Worm (Caenorhabditis elegans) whole organism, L1 larva: ENCODE results near the gene fbxa-143.

Experiments
- aly-2 ChIP-seq: fragments of 150-350 bp; optimal IDR thresholded peaks from 2 replicates; lab custom pipeline; 2014; ENCODE audit warnings: missing biosample characterization, missing genetic modification characterization
- ceh-82 ChIP-seq, 3 experiments: fragments of 150-350 bp in 1 of 3; sonication (generic microtip) in 2 of 3; optimal IDR thresholded peaks; 2 replicates each; lab custom pipeline; 2014 to 2017; ENCODE audit warnings: missing biosample characterization in 3 of 3, missing genetic modification characterization in 3 of 3
- dsc-1 ChIP-seq: sonication (generic microtip); optimal IDR thresholded peaks from 2 replicates; lab custom pipeline; 2016; ENCODE audit warnings: mild to moderate bottlenecking, missing genetic modification characterization, missing compliant biosample characterization
- efl-1 ChIP-seq, 4 experiments: fragments of 150-350 bp; optimal IDR thresholded peaks in 3 of 4; peaks in 1 of 4; 1 replicate in 1 of 4; 2 replicates in 3 of 4; lab custom pipeline; 2014; ENCODE audit warnings: missing biosample characterization in 2 of 4, missing genetic modification characterization in 2 of 4, missing genetic modification reagents in 2 of 4
- efl-3 ChIP-seq: fragments of 200-800 bp; sonication (Bioruptor generic); optimal IDR thresholded peaks from 2 replicates; lab custom pipeline; 2018; ENCODE audit warnings: mild to moderate bottlenecking, missing genetic modification characterization, missing compliant biosample characterization
- egl-13 ChIP-seq: sonication (generic microtip); optimal IDR thresholded peaks from 2 replicates; lab custom pipeline; 2016; ENCODE audit warnings: missing genotype, missing genetic modification reagents, missing genetic modification characterization, missing compliant biosample characterization
- egl-27 ChIP-seq, 2 experiments: fragments of 150-350 bp in 1 of 2; sonication (generic microtip); optimal IDR thresholded peaks; 3 replicates each; lab custom pipeline; 2017 to 2018; ENCODE audit warnings: missing biosample characterization in 2 of 2, missing genetic modification characterization in 2 of 2, missing genetic modification reagents in 2 of 2
- elt-2 ChIP-seq: sonication (generic microtip); optimal IDR thresholded peaks from 2 replicates; lab custom pipeline; 2016; ENCODE audit warnings: missing genetic modification characterization, mild to moderate bottlenecking, inconsistent platforms, missing compliant biosample characterization, missing genetic modification reagents
- grh-1 ChIP-seq: fragments of 200-800 bp; sonication (Bioruptor generic); IDR thresholded peaks from 2 replicates; pipeline ENCODE4 v1.3.6; 2022; ENCODE audit warnings: missing genetic modification reagents, missing genetic modification characterization, missing compliant biosample characterization
- jun-1 ChIP-seq: fragments of 150-350 bp; optimal IDR thresholded peaks from 2 replicates; lab custom pipeline; 2014; ENCODE audit warnings: missing biosample characterization, missing genetic modification reagents, missing genetic modification characterization
- mep-1 ChIP-seq: fragments of 150-350 bp; optimal IDR thresholded peaks from 2 replicates; lab custom pipeline; 2014; ENCODE audit warnings: missing biosample characterization, missing genetic modification characterization
- nhr-20 ChIP-seq: sonication (generic microtip); optimal IDR thresholded peaks from 2 replicates; lab custom pipeline; 2016; ENCODE audit warnings: mild to moderate bottlenecking, missing genetic modification characterization, missing compliant biosample characterization
- nhr-28 ChIP-seq: fragments of 150-350 bp; optimal IDR thresholded peaks from 2 replicates; lab custom pipeline; 2014; ENCODE audit warnings: missing biosample characterization, missing genetic modification characterization
- nhr-71 ChIP-seq: sonication (generic microtip); optimal IDR thresholded peaks from 2 replicates; lab custom pipeline; 2016; ENCODE audit warnings: mild to moderate bottlenecking, missing genetic modification characterization, moderate library complexity, missing compliant biosample characterization
- nhr-76 ChIP-seq: sonication (generic microtip); optimal IDR thresholded peaks from 2 replicates; lab custom pipeline; 2017; ENCODE audit warnings: missing biosample characterization, missing genetic modification characterization
- snu-23 ChIP-seq: sonication (generic microtip); optimal IDR thresholded peaks from 2 replicates; lab custom pipeline; 2016; ENCODE audit warnings: missing genetic modification characterization, missing compliant biosample characterization
- zip-4 ChIP-seq: fragments of 200-800 bp; sonication (Bioruptor generic); optimal IDR thresholded peaks from 2 replicates; lab custom pipeline; 2018; ENCODE audit warnings: mild to moderate bottlenecking, missing genetic modification characterization, moderate library complexity, missing compliant biosample characterization
- ztf-11 ChIP-seq, 2 experiments: sonication (generic microtip); optimal IDR thresholded peaks; 2 replicates each; lab custom pipeline; 2016 to 2017; ENCODE audit warnings: missing genetic modification characterization in 2 of 2, missing biosample characterization in 1 of 2, missing compliant biosample characterization in 1 of 2

fbxa-143 gene

DNA sequence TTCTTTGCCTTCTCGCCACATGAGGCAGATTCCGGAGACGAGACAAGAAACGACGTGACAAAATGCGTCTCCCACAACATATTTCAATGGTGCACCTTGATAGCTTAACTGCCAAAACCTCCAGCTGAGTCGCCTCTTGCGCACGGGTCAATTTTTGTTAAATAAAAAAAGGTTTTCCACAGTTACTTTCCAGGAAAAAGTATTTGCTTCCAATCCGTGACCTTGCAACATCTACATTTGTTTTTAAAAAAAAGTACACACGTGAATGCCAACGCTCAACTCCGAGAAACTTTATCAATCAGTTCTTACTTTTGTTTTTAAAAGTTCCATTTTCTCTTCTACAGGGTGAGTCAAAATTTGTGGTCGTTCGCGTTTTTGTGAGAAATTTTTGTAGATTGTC, 33.0 kb downstream of the fbxa-143 start, which contains the start of gene F22B8.7:
TSS of gene F22B8.7 (plus strand) at position 301 of the 400 bp plus-strand sequence.
- TF ChIP-seq snu-23 (GFP tag; lab: Kevin White, UChicago) = no peak
- TF ChIP-seq grh-1 (GFP tag; lab: Robert Waterston, UW) = no peak
- no peak for TF ChIP-seq dsc-1
- TF ChIP-seq egl-27 (tag; optimal IDR thresholded peaks at IDR 0.05; lab: Kevin White, UChicago) = no peak
- TF ChIP-seq nhr-76 (tag; lab: Kevin White, UChicago) = no peak
- TF ChIP-seq aly-2 = no peak
- no peak for TF ChIP-seq mep-1 (tag; lab: Kevin White, UChicago)
- TF ChIP-seq zip-4 (GFP tag; lab: Kevin White, UChicago) = no peak
- no peak for TF ChIP-seq ztf-11 (tag; optimal IDR thresholded peaks at IDR 0.05; lab: Kevin White, UChicago)
- no peak for TF ChIP-seq egl-13
- no peak for TF ChIP-seq nhr-20 (tag; lab: Kevin White, UChicago)
- no peak for TF ChIP-seq efl-3 (GFP tag; lab: Kevin White, UChicago)

DNA sequence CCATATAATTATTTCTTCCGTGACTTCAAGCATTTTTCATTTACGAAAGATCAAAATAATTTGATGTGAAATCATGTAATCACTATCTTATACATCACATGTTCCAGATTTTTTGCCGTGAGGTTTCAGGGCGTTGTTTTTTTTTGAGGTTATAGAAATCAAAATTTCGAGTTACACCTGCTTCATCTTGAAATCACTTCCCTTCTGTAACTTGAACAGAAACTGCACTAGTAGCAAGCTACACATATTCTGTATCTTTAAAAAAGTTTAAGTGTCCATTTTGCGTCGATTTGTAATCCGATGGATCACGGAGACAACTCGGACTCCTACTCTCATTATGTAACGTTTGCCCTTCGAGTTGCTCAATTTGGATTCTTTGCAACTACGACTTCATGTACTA, 36.6 kb downstream of the fbxa-143 start, which contains the start of gene F22B8.3:
TSS of gene F22B8.3 (plus strand) at position 301 of the 400 bp plus-strand sequence.
- TF ChIP-seq efl-1 (optimal IDR thresholded peaks at IDR 0.05; lab: Kevin White, UChicago) (no peak), efl-1 (GFP tag; optimal IDR thresholded peaks at IDR 0.05 in 1 of 2; lab: Kevin White, UChicago) (peak in 1 of 2 experiments; percentile 58), ceh-82 (tag; optimal IDR thresholded peaks at IDR 0.05; lab: Kevin White, UChicago) (no peak)

DNA sequence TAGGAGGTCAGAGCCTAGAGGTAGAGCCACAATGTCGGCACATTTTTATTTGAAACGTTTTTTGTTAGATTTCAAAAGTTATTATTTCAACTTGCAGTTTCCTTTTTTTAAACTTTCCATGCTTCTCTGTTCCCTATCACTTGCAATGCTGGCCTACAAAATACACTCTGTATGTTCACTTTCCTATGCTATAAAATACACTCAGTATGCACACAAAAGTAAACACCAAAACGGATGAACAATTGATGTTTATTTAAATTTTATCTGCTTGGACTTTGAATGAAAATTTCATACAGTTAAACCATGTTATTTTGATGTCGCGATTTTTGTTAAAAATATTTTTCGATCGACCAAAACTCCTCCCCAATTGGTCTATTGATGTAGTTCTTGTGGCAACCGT, 46.6 kb downstream of the fbxa-143 start:
- no peak for TF ChIP-seq aly-2
- TF ChIP-seq nhr-71 (tag; lab: Kevin White, UChicago) = no peak
- TF ChIP-seq jun-1 = no peak

- TF ChIP-seq nhr-28 (tag; lab: Kevin White, UChicago) = no peak
- TF ChIP-seq elt-2 = peak; percentile 23
Measured at ce11 chrV:16080039-16080438, 47.3 kb downstream of the fbxa-143 start.
